Worm (Caenorhabditis elegans) whole organism, L3 larva: ENCODE measurements around the gene F02E11.2.

ENCODE experiments used
- egl-27 ChIP-seq: sonication (generic microtip); optimal IDR thresholded peaks from 4 replicates; lab custom pipeline; 2017; ENCODE audit warnings: missing biosample characterization, missing genetic modification reagents, missing genetic modification characterization
- unc-39 ChIP-seq: sonication (generic microtip); optimal IDR thresholded peaks from 4 replicates; lab custom pipeline; 2017; ENCODE audit warnings: missing biosample characterization, missing genetic modification characterization

DNA sequence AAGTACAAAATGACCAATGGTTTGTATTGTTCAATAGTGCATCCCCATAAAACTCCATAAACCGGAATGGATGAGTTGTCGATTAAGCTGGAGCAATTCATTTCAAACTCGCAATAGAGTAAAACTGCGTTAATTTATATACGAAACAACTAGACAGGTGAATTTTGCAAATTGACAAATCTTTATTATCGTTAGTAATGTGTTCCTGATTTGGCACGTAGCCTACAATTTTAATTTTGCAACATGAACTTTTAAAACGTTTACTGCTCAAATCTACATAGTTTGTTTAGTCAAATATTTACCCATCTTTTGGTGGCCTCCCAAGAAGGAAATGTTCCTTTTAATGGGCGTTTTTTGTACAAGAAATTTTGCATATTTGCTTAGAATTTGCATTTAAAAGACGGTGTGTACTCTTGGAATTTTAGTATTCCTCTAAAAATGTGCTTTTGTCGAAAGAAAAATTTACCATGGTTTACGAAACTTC, 25.5 kb upstream of the F02E11.2 start, which contains the start of the genes srz-67 and C17F4.11:
- no peak for TF ChIP-seq egl-27
- no peak for TF ChIP-seq unc-39 (tag; lab: Kevin White, UChicago)
